Worm (Caenorhabditis elegans): Measurements from ENCODE around the gene F38H4.3.

Gene F38H4.3

ce11 chrIV:11821591-11822361, 20.4 kb upstream of the F38H4.3 start, which contains the start of the genes par-5 and M117.3 (continued):
- peak in 1 of 2 experiments; percentile 80 for TF ChIP-seq hif-1 (tag; optimal IDR thresholded peaks at IDR 0.05)
- TF ChIP-seq zip-2 (tag; optimal IDR thresholded peaks at IDR 0.05): no peak
- TF ChIP-seq nhr-42 (GFP tag; IDR thresholded peaks at IDR 0.05): no peak
- TF ChIP-seq mep-1 (tag; optimal IDR thresholded peaks at IDR 0.05): peak; percentile 78
- peak; percentile 76 for TF ChIP-seq ceh-20 (GFP tag; IDR thresholded peaks at IDR 0.05)
- peak; percentile 10; the same call in 1 of the 2 replicates for TF ChIP-seq mxl-2 (GFP tag; conservative IDR thresholded peaks at IDR 0.05)
- TF ChIP-seq ceh-28 (tag; optimal IDR thresholded peaks at IDR 0.05): peak; percentile 68
- TF ChIP-seq vab-7 (GFP tag; IDR thresholded peaks at IDR 0.05): peak; percentile 63
- TF ChIP-seq lin-39 (tag; optimal IDR thresholded peaks at IDR 0.05): no peak
- no peak for TF ChIP-seq spr-3 (GFP tag; optimal IDR thresholded peaks at IDR 0.05)
- TF ChIP-seq nhr-48 (tag; optimal IDR thresholded peaks at IDR 0.05): peak; percentile 48
- TF ChIP-seq arid-1 (GFP tag; conservative IDR thresholded peaks at IDR 0.05): peak; percentile 11; the same call in 1 of the 2 replicates
- TF ChIP-seq daf-16 (GFP tag; optimal IDR thresholded peaks at IDR 0.05): no peak
- TF ChIP-seq daf-16 (tag; optimal IDR thresholded peaks at IDR 0.05): peak; percentile 63
- TF ChIP-seq dpl-1 (GFP tag; optimal IDR thresholded peaks at IDR 0.05): peak; percentile 62
- peak; percentile 68 for TF ChIP-seq lin-1 (GFP tag; IDR thresholded peaks at IDR 0.05)
- TF ChIP-seq nhr-77 (tag; optimal IDR thresholded peaks at IDR 0.05): peak; percentile 57
- peak; percentile 76 for TF ChIP-seq nhr-11 (tag; optimal IDR thresholded peaks at IDR 0.05)
- peak; percentile 82 for TF ChIP-seq egl-43 (GFP tag; IDR thresholded peaks at IDR 0.05)
- no peak for TF ChIP-seq F26F4.8 (GFP tag; conservative IDR thresholded peaks at IDR 0.05)
- no peak for TF ChIP-seq dmd-9 (GFP tag; IDR thresholded peaks at IDR 0.05)
- TF ChIP-seq T20F7.1 (GFP tag; optimal IDR thresholded peaks at IDR 0.05): peak; percentile 65
- no peak for TF ChIP-seq fos-1 (tag; optimal IDR thresholded peaks at IDR 0.05)
- TF ChIP-seq T26A8.4 (GFP tag; IDR thresholded peaks at IDR 0.05): peak; percentile 53
- peak; percentile 59; the same call in 1 of the 2 replicates for TF ChIP-seq snpc-1.2 (GFP tag; IDR thresholded peaks at IDR 0.05)

DNA sequence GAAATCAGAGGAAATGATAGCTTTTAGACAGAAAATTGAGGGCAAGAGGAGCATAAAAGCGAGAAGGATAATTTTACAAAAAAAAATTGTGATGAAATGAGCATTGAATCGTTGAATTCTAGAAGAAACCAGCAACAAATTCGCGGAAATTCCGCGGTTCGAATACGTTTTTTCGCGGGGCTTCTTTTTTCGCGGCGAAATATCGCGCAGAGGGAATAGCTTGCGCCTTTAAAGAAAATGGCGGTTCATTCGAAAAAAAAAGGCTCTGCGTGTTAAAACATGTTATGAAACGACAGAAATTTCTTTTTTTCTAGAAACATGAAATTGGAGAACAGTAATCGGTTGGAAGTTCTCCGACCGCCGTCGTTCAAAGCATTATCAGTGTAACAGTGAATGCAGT, 19.8 kb upstream of the F38H4.3 start:
- TF ChIP-seq dpl-1 (GFP tag; optimal IDR thresholded peaks at IDR 0.05) (peak; percentile 87), daf-16 (GFP tag; optimal IDR thresholded peaks at IDR 0.05) (no peak), daf-16 (tag; optimal IDR thresholded peaks at IDR 0.05) (peak; percentile 22), aha-1 (tag) (peak; percentile 33), unc-130 (GFP tag; optimal IDR thresholded peaks at IDR 0.05) (peak; percentile 45), nhr-6 (tag; optimal IDR thresholded peaks at IDR 0.05) (peak; percentile 49), lsy-2 (tag; optimal IDR thresholded peaks at IDR 0.05) (peak in 1 of 2 experiments; percentile 56), nhr-25 (tag; optimal IDR thresholded peaks at IDR 0.05; ENCODE audit: borderline replicate concordance, insufficient read depth) (no peak), mes-2 (tag; optimal IDR thresholded peaks at IDR 0.05; ENCODE audit: poor library complexity, severe bottlenecking) (peak; percentile 55), hlh-30 (tag; optimal IDR thresholded peaks at IDR 0.05; ENCODE audit: insufficient read depth) (peak; percentile 34), jun-1 (tag; optimal IDR thresholded peaks at IDR 0.05) (no peak), php-3 (GFP tag; IDR thresholded peaks at IDR 0.05) (no peak)

- TF ChIP-seq snpc-1.2 (GFP tag; IDR thresholded peaks at IDR 0.05) (0 out of 2 replicates have a peak, but pooled peaks have one; percentile 16), set-16 (GFP tag; IDR thresholded peaks at IDR 0.05) (peak; percentile 53; the same call in 1 of the 2 replicates)
Observed at ce11 chrIV:11828012-11828411, 14.2 kb upstream of the F38H4.3 start, which contains the start of gene M117.6. Gene M117.6 (minus strand): TSS chrIV:11828112.

Measured in whole organism, L4 larva.